Worm (Caenorhabditis elegans) whole organism, early embryonic: ENCODE data around the gene dyf-2.
A peak's percentile ranks its signal among the peaks of the same experiment; 100 is the strongest.

ENCODE experiments used
- B0310.2 ChIP-seq: sonication (generic microtip); optimal IDR thresholded peaks from 2 replicates; lab custom pipeline; 2016; ENCODE audit warnings: mild to moderate bottlenecking, missing genetic modification characterization, missing compliant biosample characterization
- ama-1 ChIP-seq: fragments of 150-350 bp; optimal IDR thresholded peaks from 2 replicates; lab custom pipeline; 2014
- hnd-1 ChIP-seq: sonication (generic microtip); optimal IDR thresholded peaks from 2 replicates; lab custom pipeline; 2016; ENCODE audit warnings: missing genetic modification characterization, missing compliant biosample characterization
- pes-1 ChIP-seq: fragments of 200-800 bp; sonication (Bioruptor generic); IDR thresholded peaks from 2 replicates; pipeline ENCODE4 v1.3.6; 2022; ENCODE audit warnings: missing genetic modification reagents, missing genetic modification characterization, missing compliant biosample characterization
- scrt-1 ChIP-seq: fragments of 200-800 bp; sonication (Bioruptor generic); IDR thresholded peaks from 2 replicates; pipeline ENCODE4 v1.3.6; 2022; ENCODE audit warnings: missing genetic modification characterization, missing compliant biosample characterization

DNA sequence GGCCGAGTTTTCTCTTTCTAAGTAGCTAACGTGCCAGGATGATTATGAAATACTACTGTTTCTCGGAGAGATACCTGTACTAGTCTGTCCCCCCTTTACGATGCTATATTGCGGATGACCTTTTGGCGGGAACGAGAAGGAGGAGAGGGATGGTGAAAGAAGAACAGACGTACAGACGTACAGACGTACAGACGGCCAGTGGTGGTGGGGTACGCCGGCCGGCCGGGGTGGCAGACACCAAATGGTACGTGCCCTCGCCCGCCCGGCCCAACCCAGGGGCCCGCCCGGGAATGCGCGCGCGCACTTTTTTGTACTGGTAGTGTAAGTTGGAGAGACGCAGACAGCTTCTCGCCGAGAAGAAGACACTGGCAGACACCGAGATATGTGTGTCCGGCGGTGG, 34.8 kb upstream of the dyf-2 start:
- TF ChIP-seq scrt-1 (GFP tag; lab: Robert Waterston, UW) = no peak
- no peak for TF ChIP-seq hnd-1 (tag; lab: Kevin White, UChicago)
- TF ChIP-seq ama-1 = no peak
- peak; percentile 48 for TF ChIP-seq B0310.2
- 0 out of 2 replicates have a peak, but pooled peaks have one; percentile 26 for TF ChIP-seq pes-1 (GFP tag; lab: Robert Waterston, UW)
